Worm (Caenorhabditis elegans): ENCODE data around the gene apn-1.
A peak's percentile ranks its signal among the peaks of the same experiment; 100 is the strongest.

The apn-1 gene

ce11 chrII:8006962-8007361 is 40.4 kb upstream of the apn-1 start:
- TF ChIP-seq zag-1 (tag; optimal IDR thresholded peaks at IDR 0.05): no peak
- TF ChIP-seq hmg-11 (tag; optimal IDR thresholded peaks at IDR 0.05): no peak
- TF ChIP-seq nhr-237 (tag; optimal IDR thresholded peaks at IDR 0.05): no peak
- TF ChIP-seq pqm-1 (tag; optimal IDR thresholded peaks at IDR 0.05): peak; percentile 67
- TF ChIP-seq elt-1 (tag; optimal IDR thresholded peaks at IDR 0.05): no peak
- TF ChIP-seq unc-39 (tag; optimal IDR thresholded peaks at IDR 0.05): no peak
- no peak for TF ChIP-seq R02D3.7 (tag; optimal IDR thresholded peaks at IDR 0.05)
- no peak for TF ChIP-seq ceh-16 (tag; optimal IDR thresholded peaks at IDR 0.05)
- peak; percentile 3 for TF ChIP-seq elt-2 (tag; optimal IDR thresholded peaks at IDR 0.05)
- no peak for TF ChIP-seq egl-27 (tag; optimal IDR thresholded peaks at IDR 0.05)
- no peak for TF ChIP-seq mdl-1 (tag; optimal IDR thresholded peaks at IDR 0.05)
- TF ChIP-seq eor-1 (tag; optimal IDR thresholded peaks at IDR 0.05): no peak
- TF ChIP-seq ceh-28 (tag; optimal IDR thresholded peaks at IDR 0.05): no peak
- TF ChIP-seq ceh-82 (tag; optimal IDR thresholded peaks at IDR 0.05): no peak

ce11 chrII:8008334-8008733 is 39.0 kb upstream of the apn-1 start, which contains the start of gene glna-2:
Gene glna-2, plus strand, starts transcription at chrII:8008634.
- TF ChIP-seq egl-5 (tag; optimal IDR thresholded peaks at IDR 0.05): no peak
- no peak for TF ChIP-seq tbx-2 (tag; optimal IDR thresholded peaks at IDR 0.05)
- TF ChIP-seq sea-2 (GFP tag; optimal IDR thresholded peaks at IDR 0.05): no peak
- no peak for TF ChIP-seq ZK546.5 (tag; optimal IDR thresholded peaks at IDR 0.05)
- TF ChIP-seq nhr-25 (tag; optimal IDR thresholded peaks at IDR 0.05): no peak
- no peak for TF ChIP-seq nhr-23 (tag; optimal IDR thresholded peaks at IDR 0.05)
- TF ChIP-seq snpc-4 (tag; optimal IDR thresholded peaks at IDR 0.05): no peak
- no peak for TF ChIP-seq nhr-11 (tag; optimal IDR thresholded peaks at IDR 0.05)
- no peak for TF ChIP-seq ztf-11 (tag; optimal IDR thresholded peaks at IDR 0.05)
- TF ChIP-seq fos-1 (tag; optimal IDR thresholded peaks at IDR 0.05): no peak
- TF ChIP-seq skn-1 (tag; optimal IDR thresholded peaks at IDR 0.05): no peak
- TF ChIP-seq hmg-11 (tag; optimal IDR thresholded peaks at IDR 0.05): no peak
- no peak for TF ChIP-seq nhr-28 (tag; optimal IDR thresholded peaks at IDR 0.05)
- TF ChIP-seq fkh-2 (tag; optimal IDR thresholded peaks at IDR 0.05): no peak
- TF ChIP-seq elt-1 (tag; optimal IDR thresholded peaks at IDR 0.05): no peak
- TF ChIP-seq nfya-1 (tag; optimal IDR thresholded peaks at IDR 0.05; ENCODE audit: insufficient read depth): no peak
- no peak for TF ChIP-seq ama-1 (optimal IDR thresholded peaks at IDR 0.05)
- no peak for TF ChIP-seq jun-1 (tag; optimal IDR thresholded peaks at IDR 0.05)
- TF ChIP-seq fkh-10 (GFP tag; optimal IDR thresholded peaks at IDR 0.05): no peak

- TF ChIP-seq ama-1 (optimal IDR thresholded peaks at IDR 0.05) (peak; percentile 56), fos-1 (tag; optimal IDR thresholded peaks at IDR 0.05) (no peak), zag-1 (tag; optimal IDR thresholded peaks at IDR 0.05) (no peak), pqm-1 (tag; optimal IDR thresholded peaks at IDR 0.05) (peak; percentile 65), elt-2 (tag; optimal IDR thresholded peaks at IDR 0.05) (peak; percentile 29), nfya-1 (tag; optimal IDR thresholded peaks at IDR 0.05; ENCODE audit: insufficient read depth) (no peak), ceh-82 (tag; optimal IDR thresholded peaks at IDR 0.05) (no peak), elt-3 (tag; optimal IDR thresholded peaks at IDR 0.05) (no peak), snpc-4 (tag; optimal IDR thresholded peaks at IDR 0.05) (no peak), pha-4 (tag; optimal IDR thresholded peaks at IDR 0.05) (peak; percentile 76)
Observed at ce11 chrII:8012071-8013031, 35.0 kb upstream of the apn-1 start, which contains the start of gene DH11.2. Gene DH11.2, plus strand, starts transcription at chrII:8012816.

DNA sequence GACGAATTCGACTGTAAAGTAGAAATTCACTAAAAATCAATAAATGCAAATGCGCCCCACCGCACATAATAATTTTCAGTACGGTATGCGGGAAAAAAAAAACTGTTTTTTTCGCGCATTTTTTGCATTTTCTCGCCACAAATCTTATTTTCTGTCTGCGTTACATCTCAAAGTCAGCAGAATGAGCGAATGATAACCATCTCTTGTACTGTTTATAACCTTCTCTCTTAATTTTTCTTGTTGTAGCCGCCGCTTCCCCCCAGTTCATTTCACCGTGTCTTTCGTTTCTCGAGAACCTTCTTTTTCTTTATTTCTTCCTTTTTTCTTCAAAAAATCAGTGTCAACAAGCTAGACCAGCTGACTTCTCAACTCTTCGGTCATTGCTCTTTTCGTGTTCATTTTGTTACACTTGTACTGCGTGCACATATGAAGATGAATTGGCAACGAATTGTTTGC is 31.9 kb upstream of the apn-1 start:
- TF ChIP-seq ama-1 (optimal IDR thresholded peaks at IDR 0.05) (peak; percentile 72), lsy-12 (tag; optimal IDR thresholded peaks at IDR 0.05) (peak; percentile 30), pha-4 (tag; optimal IDR thresholded peaks at IDR 0.05) (peak; percentile 94), nhr-25 (tag; optimal IDR thresholded peaks at IDR 0.05) (peak; percentile 15), aly-2 (tag; optimal IDR thresholded peaks at IDR 0.05) (no peak), elt-1 (tag; optimal IDR thresholded peaks at IDR 0.05) (peak; percentile 37), nhr-43 (tag; optimal IDR thresholded peaks at IDR 0.05; ENCODE audit: poor library complexity, severe bottlenecking) (peak; percentile 59), R02D3.7 (tag; optimal IDR thresholded peaks at IDR 0.05) (no peak), ceh-9 (tag; optimal IDR thresholded peaks at IDR 0.05) (no peak)
